Worm (Caenorhabditis elegans): ENCODE results near the gene K08D10.14.

ce11 chrIV:4108767-4109166 lies 46.0 kb upstream of the K08D10.14 start, which contains the start of gene C35B1.7:
- no peak for TF ChIP-seq blmp-1 (tag; optimal IDR thresholded peaks at IDR 0.05; ENCODE audit: insufficient read depth)
- TF ChIP-seq ZK546.5 (tag; optimal IDR thresholded peaks at IDR 0.05) = no peak
- no peak for TF ChIP-seq mdl-1 (tag; optimal IDR thresholded peaks at IDR 0.05)
- no peak for TF ChIP-seq fos-1 (tag; optimal IDR thresholded peaks at IDR 0.05)
- TF ChIP-seq elt-3 (tag; optimal IDR thresholded peaks at IDR 0.05) = no peak
- no peak for TF ChIP-seq nhr-23 (tag; optimal IDR thresholded peaks at IDR 0.05)
